Worm (Caenorhabditis elegans) whole organism, L3 larva: ENCODE data around the gene C50E3.11.

Experiments
- ama-1 ChIP-seq: fragments of 150-350 bp; optimal IDR thresholded peaks from 2 replicates; lab custom pipeline; 2018
- ceh-28 ChIP-seq: fragments of 150-350 bp; optimal IDR thresholded peaks from 2 replicates; lab custom pipeline; 2014; ENCODE audit warnings: missing biosample characterization, missing genetic modification reagents, missing genetic modification characterization
- lin-15B ChIP-seq: fragments of 150-350 bp; optimal IDR thresholded peaks from 2 replicates; lab custom pipeline; 2014; ENCODE audit warnings: missing biosample characterization, missing genetic modification characterization
- lin-39 ChIP-seq: fragments of 150-350 bp; optimal IDR thresholded peaks from 2 replicates; lab custom pipeline; 2018; ENCODE audit warnings: missing biosample characterization, missing genetic modification reagents, missing genetic modification characterization
- nhr-12 ChIP-seq: fragments of 150-350 bp; optimal IDR thresholded peaks from 2 replicates; lab custom pipeline; 2014; ENCODE audit warnings: missing biosample characterization, missing genetic modification characterization
- nhr-43 ChIP-seq: sonication (generic microtip); optimal IDR thresholded peaks from 2 replicates; lab custom pipeline; 2016; ENCODE audit warnings: mild to moderate bottlenecking, missing genetic modification characterization, missing compliant biosample characterization; ENCODE audit not compliant: poor library complexity, severe bottlenecking
- snpc-4 ChIP-seq: fragments of 150-350 bp; optimal IDR thresholded peaks from 2 replicates; lab custom pipeline; 2014; ENCODE audit warnings: missing biosample characterization, missing genetic modification characterization
- unc-39 ChIP-seq: sonication (generic microtip); optimal IDR thresholded peaks from 4 replicates; lab custom pipeline; 2017; ENCODE audit warnings: missing biosample characterization, missing genetic modification characterization
- unc-62 ChIP-seq: fragments of 150-350 bp; sonication (generic microtip); optimal IDR thresholded peaks from 4 replicates; lab custom pipeline; 2014; ENCODE audit warnings: missing biosample characterization, missing genetic modification reagents, missing genetic modification characterization
- ztf-4 ChIP-seq: fragments of 150-350 bp; optimal IDR thresholded peaks from 2 replicates; lab custom pipeline; 2014; ENCODE audit warnings: missing biosample characterization, missing genetic modification characterization

ce11 chrV:7637801-7638200 is 34.5 kb upstream of the C50E3.11 start, which contains the start of gene clec-45:
- no peak for TF ChIP-seq nhr-43 (tag; lab: Kevin White, UChicago)
- no peak for TF ChIP-seq unc-39 (tag; lab: Kevin White, UChicago)
- no peak for TF ChIP-seq ama-1
- TF ChIP-seq ztf-4 (tag; lab: Kevin White, UChicago): no peak
- TF ChIP-seq lin-15B: no peak
- TF ChIP-seq snpc-4 (tag; lab: Kevin White, UChicago): no peak
- TF ChIP-seq nhr-12 (tag; lab: Kevin White, UChicago): no peak
- TF ChIP-seq ceh-28 (tag; lab: Kevin White, UChicago): no peak
- TF ChIP-seq lin-39 (tag; lab: Kevin White, UChicago): no peak
- no peak for TF ChIP-seq unc-62 (GFP tag; lab: Kevin White, UChicago)
